Worm (Caenorhabditis elegans) whole organism, early embryonic: ENCODE data around the gene srbc-29.

Experiments used
- B0310.2 ChIP-seq: sonication (generic microtip); optimal IDR thresholded peaks from 2 replicates; lab custom pipeline; 2016; ENCODE audit warnings: mild to moderate bottlenecking, missing genetic modification characterization, missing compliant biosample characterization
- F13C5.2 ChIP-seq: sonication (generic microtip); optimal IDR thresholded peaks from 2 replicates; lab custom pipeline; 2017; ENCODE audit warnings: mild to moderate bottlenecking, missing genetic modification characterization, inconsistent platforms, missing compliant biosample characterization
- aly-1 ChIP-seq: sonication (generic microtip); optimal IDR thresholded peaks from 2 replicates; lab custom pipeline; 2016; ENCODE audit warnings: missing genetic modification characterization, missing compliant biosample characterization
- ama-1 ChIP-seq: fragments of 150-350 bp; optimal IDR thresholded peaks from 2 replicates; lab custom pipeline; 2014
- ceh-13 ChIP-seq: fragments of 200-800 bp; sonication (Bioruptor generic); optimal IDR thresholded peaks from 2 replicates; lab custom pipeline; 2018; ENCODE audit warnings: mild to moderate bottlenecking, missing genetic modification characterization, missing compliant biosample characterization
- ceh-36 ChIP-seq: sonication (generic microtip); optimal IDR thresholded peaks from 2 replicates; lab custom pipeline; 2016; ENCODE audit warnings: missing genetic modification characterization, inconsistent platforms, missing compliant biosample characterization
- ets-7 ChIP-seq: sonication (generic microtip); optimal IDR thresholded peaks from 2 replicates; lab custom pipeline; 2016; ENCODE audit warnings: missing genotype, missing genetic modification characterization, missing compliant biosample characterization
- flt-1 ChIP-seq: fragments of 200-800 bp; sonication (Bioruptor generic); IDR thresholded peaks from 2 replicates; pipeline ENCODE4 v1.3.6; 2022; ENCODE audit warnings: missing genetic modification characterization, missing compliant biosample characterization
- hmbx-1 ChIP-seq: sonication (generic microtip); optimal IDR thresholded peaks from 2 replicates; lab custom pipeline; 2016; ENCODE audit warnings: mild to moderate bottlenecking, missing genetic modification characterization, missing compliant biosample characterization
- hmg-4 ChIP-seq: fragments of 200-800 bp; sonication (Bioruptor generic); optimal IDR thresholded peaks from 2 replicates; lab custom pipeline; 2018; ENCODE audit warnings: mild to moderate bottlenecking, missing genetic modification characterization, missing compliant biosample characterization
- hnd-1 ChIP-seq: sonication (generic microtip); optimal IDR thresholded peaks from 2 replicates; lab custom pipeline; 2016; ENCODE audit warnings: missing genetic modification characterization, missing compliant biosample characterization
- pes-1 ChIP-seq: fragments of 200-800 bp; sonication (Bioruptor generic); IDR thresholded peaks from 2 replicates; pipeline ENCODE4 v1.3.6; 2022; ENCODE audit warnings: missing genetic modification reagents, missing genetic modification characterization, missing compliant biosample characterization
- scrt-1 ChIP-seq: fragments of 200-800 bp; sonication (Bioruptor generic); IDR thresholded peaks from 2 replicates; pipeline ENCODE4 v1.3.6; 2022; ENCODE audit warnings: missing genetic modification characterization, missing compliant biosample characterization
- sea-1 ChIP-seq: fragments of 200-800 bp; sonication (Bioruptor generic); conservative IDR thresholded peaks from 2 replicates; pipeline ENCODE4 v1.3.6; 2022; ENCODE audit warnings: missing genetic modification characterization, missing compliant biosample characterization
- tbx-11 ChIP-seq: fragments of 200-800 bp; sonication (Bioruptor generic); IDR thresholded peaks from 2 replicates; pipeline ENCODE4 v1.3.6; 2022; ENCODE audit warnings: missing genetic modification characterization, missing compliant biosample characterization
- tbx-37 ChIP-seq: fragments of 200-800 bp; sonication (Bioruptor generic); conservative IDR thresholded peaks from 2 replicates; pipeline ENCODE4 v1.3.6; 2022; ENCODE audit warnings: missing genetic modification reagents, missing genetic modification characterization, missing compliant biosample characterization
- tra-4 ChIP-seq: sonication (generic microtip); optimal IDR thresholded peaks from 2 replicates; lab custom pipeline; 2017; ENCODE audit warnings: missing genetic modification characterization, missing compliant biosample characterization

The srbc-29 gene

ce11 chrV:3505745-3506144 lies 35.1 kb upstream of the srbc-29 start:
- TF ChIP-seq ama-1 (lab: Kevin White, UChicago), result no peak
- no peak for TF ChIP-seq flt-1
- TF ChIP-seq hmbx-1 (tag; lab: Kevin White, UChicago), result no peak
- TF ChIP-seq sea-1 (GFP tag; lab: Robert Waterston, UW), result no peak

DNA sequence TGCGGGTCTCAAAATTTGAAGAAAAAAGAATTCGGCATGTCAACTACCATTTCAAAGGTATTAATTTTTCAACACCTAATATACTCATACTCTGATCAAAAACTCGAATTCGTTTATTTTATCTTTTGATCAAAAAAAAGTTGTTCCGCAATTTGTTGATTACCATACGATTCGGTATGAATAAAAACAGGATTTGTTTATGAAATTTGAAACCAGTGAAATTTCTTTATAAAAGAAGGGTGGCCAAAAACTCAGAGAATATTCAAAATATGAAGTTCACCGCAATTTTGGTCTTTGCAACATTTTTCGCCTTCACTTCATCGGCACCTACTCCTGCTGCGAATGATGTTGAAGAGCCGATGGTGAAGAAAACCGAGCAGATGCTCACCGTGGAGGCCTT lies 31.4 kb upstream of the srbc-29 start, which contains the start of the genes C07G3.8 and C07G3.10:
Gene C07G3.8, minus strand, starts transcription at position 101 of the 400 bp plus-strand sequence.
Gene C07G3.10, plus strand, starts transcription at position 270 of the 400 bp plus-strand sequence.
- TF ChIP-seq scrt-1 (GFP tag; lab: Robert Waterston, UW), result no peak
- TF ChIP-seq tra-4, result no peak
- TF ChIP-seq flt-1, result no peak
- no peak for TF ChIP-seq pes-1 (GFP tag; lab: Robert Waterston, UW)
- no peak for TF ChIP-seq hnd-1 (tag; lab: Kevin White, UChicago)
- no peak for TF ChIP-seq ceh-13 (GFP tag; lab: Kevin White, UChicago)
- TF ChIP-seq ets-7, result no peak
- no peak for TF ChIP-seq aly-1
- TF ChIP-seq tbx-37 (GFP tag; lab: Robert Waterston, UW), result no peak
- TF ChIP-seq hmbx-1 (tag; lab: Kevin White, UChicago), result no peak
- TF ChIP-seq B0310.2 (tag; lab: Kevin White, UChicago), result no peak
- TF ChIP-seq tbx-11 (GFP tag; lab: Robert Waterston, UW), result no peak
- TF ChIP-seq F13C5.2 (tag; lab: Kevin White, UChicago), result no peak
- no peak for TF ChIP-seq ama-1 (lab: Kevin White, UChicago)
- TF ChIP-seq hmg-4, result no peak
- no peak for TF ChIP-seq sea-1 (GFP tag; lab: Robert Waterston, UW)

ce11 chrV:3496880-3497279 lies 26.2 kb upstream of the srbc-29 start, which contains the start of gene C07G3.15:
Gene C07G3.15 (minus strand): TSS chrV:3496980.
- TF ChIP-seq hmg-4, result no peak
- TF ChIP-seq flt-1, result no peak
- TF ChIP-seq tbx-11 (GFP tag; lab: Robert Waterston, UW), result no peak
- no peak for TF ChIP-seq aly-1
- no peak for TF ChIP-seq ceh-13 (GFP tag; lab: Kevin White, UChicago)
- no peak for TF ChIP-seq pes-1 (GFP tag; lab: Robert Waterston, UW)
- no peak for TF ChIP-seq tbx-37 (GFP tag; lab: Robert Waterston, UW)
- TF ChIP-seq hnd-1 (tag; lab: Kevin White, UChicago), result no peak

ce11 chrV:3490435-3490834 lies 19.8 kb upstream of the srbc-29 start, which contains the start of gene srbc-36:
Gene srbc-36 (minus strand): TSS chrV:3490535.
- TF ChIP-seq flt-1 (no peak), sea-1 (GFP tag; lab: Robert Waterston, UW) (no peak), hmg-4 (no peak), ceh-13 (GFP tag; lab: Kevin White, UChicago) (no peak), hmbx-1 (tag; lab: Kevin White, UChicago) (no peak), aly-1 (no peak), B0310.2 (tag; lab: Kevin White, UChicago) (no peak), scrt-1 (GFP tag; lab: Robert Waterston, UW) (no peak), hnd-1 (tag; lab: Kevin White, UChicago) (no peak), pes-1 (GFP tag; lab: Robert Waterston, UW) (no peak)

ce11 chrV:3486857-3487256 lies 16.2 kb upstream of the srbc-29 start, which contains the start of gene srbc-32:
Gene srbc-32 (minus strand): TSS chrV:3486957.
- TF ChIP-seq ceh-13 (GFP tag; lab: Kevin White, UChicago) (no peak), sea-1 (GFP tag; lab: Robert Waterston, UW) (no peak), B0310.2 (tag; lab: Kevin White, UChicago) (no peak), flt-1 (no peak), pes-1 (GFP tag; lab: Robert Waterston, UW) (no peak), ceh-36 (no peak), tbx-11 (GFP tag; lab: Robert Waterston, UW) (no peak), hmbx-1 (tag; lab: Kevin White, UChicago) (no peak)

DNA sequence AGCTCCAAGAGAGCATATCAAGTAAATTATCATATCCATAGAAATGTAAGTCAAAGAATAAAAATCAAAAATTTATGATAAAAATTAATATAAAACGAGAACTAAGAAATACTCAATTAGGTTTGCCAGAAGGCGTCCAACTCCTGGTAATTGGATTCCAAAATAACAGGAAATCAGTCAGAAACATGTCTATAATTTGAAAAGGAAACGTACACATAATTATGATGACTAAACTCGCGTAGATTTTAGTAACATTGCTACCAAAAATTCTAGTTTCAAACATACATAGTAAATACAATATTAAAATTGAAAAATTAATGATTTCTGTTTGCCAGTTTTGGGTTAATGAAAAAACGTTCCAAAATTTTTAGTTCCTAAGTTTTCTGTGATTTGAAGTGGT lies 14.0 kb upstream of the srbc-29 start, which contains the start of gene srbc-33:
Gene srbc-33, minus strand, starts transcription at position 101 of the 400 bp plus-strand sequence.
- TF ChIP-seq ceh-36, result no peak
- TF ChIP-seq sea-1 (GFP tag; lab: Robert Waterston, UW), result no peak

DNA sequence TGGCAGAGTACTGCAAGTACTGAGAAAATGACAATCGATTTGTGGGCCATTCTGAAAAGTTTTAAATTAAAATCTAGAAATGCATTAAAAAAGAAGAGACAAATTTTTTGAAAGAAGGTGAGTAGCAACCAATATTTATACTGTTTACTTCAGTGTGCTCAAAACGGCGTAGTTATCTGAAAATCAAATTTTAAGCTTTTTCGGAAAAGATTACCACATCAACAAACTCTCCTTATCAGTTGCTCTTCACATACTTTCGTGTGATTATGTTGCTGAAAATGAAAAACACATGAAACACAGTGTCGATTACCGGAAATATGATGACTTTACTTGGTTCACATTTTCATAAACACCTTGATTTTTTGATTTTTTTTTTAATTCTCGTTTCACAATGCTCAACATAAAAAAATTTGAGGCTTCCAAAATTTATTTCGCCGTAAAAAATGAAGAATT lies 11.9 kb upstream of the srbc-29 start, which contains the start of gene lys-7:
Gene lys-7, minus strand, starts transcription at position 51 of the 453 bp plus-strand sequence.
- TF ChIP-seq F13C5.2 (tag; lab: Kevin White, UChicago) (no peak), hmbx-1 (tag; lab: Kevin White, UChicago) (no peak), hnd-1 (tag; lab: Kevin White, UChicago) (no peak), scrt-1 (GFP tag; lab: Robert Waterston, UW) (no peak), pes-1 (GFP tag; lab: Robert Waterston, UW) (no peak), aly-1 (no peak), ets-7 (no peak), tbx-37 (GFP tag; lab: Robert Waterston, UW) (no peak), B0310.2 (tag; lab: Kevin White, UChicago) (no peak)

ce11 chrV:3480346-3480745 lies 9.7 kb upstream of the srbc-29 start, which contains the start of gene srbc-30:
Gene srbc-30 (minus strand): TSS chrV:3480446.
- TF ChIP-seq tbx-11 (GFP tag; lab: Robert Waterston, UW) (no peak), flt-1 (no peak), ama-1 (lab: Kevin White, UChicago) (no peak), pes-1 (GFP tag; lab: Robert Waterston, UW) (no peak), ceh-36 (no peak), tra-4 (no peak), scrt-1 (GFP tag; lab: Robert Waterston, UW) (no peak), tbx-37 (GFP tag; lab: Robert Waterston, UW) (no peak), aly-1 (no peak), sea-1 (GFP tag; lab: Robert Waterston, UW) (no peak), hmbx-1 (tag; lab: Kevin White, UChicago) (no peak)
